Worm (Caenorhabditis elegans) whole organism, L3 larva: Measurements from ENCODE around the gene fbxc-52.

Experiments used
- ama-1 ChIP-seq: fragments of 150-350 bp; optimal IDR thresholded peaks from 2 replicates; lab custom pipeline; 2018
- nfya-1 ChIP-seq: sonication (generic microtip); optimal IDR thresholded peaks from 2 replicates; lab custom pipeline; 2017; ENCODE audit warnings: missing genetic modification characterization, mild to moderate bottlenecking, missing compliant biosample characterization, antibody characterized with exemption, moderate library complexity; ENCODE audit not compliant: insufficient read depth
- nhr-77 ChIP-seq: fragments of 150-350 bp; optimal IDR thresholded peaks from 2 replicates; lab custom pipeline; 2014; ENCODE audit warnings: missing biosample characterization, missing genetic modification characterization

DNA sequence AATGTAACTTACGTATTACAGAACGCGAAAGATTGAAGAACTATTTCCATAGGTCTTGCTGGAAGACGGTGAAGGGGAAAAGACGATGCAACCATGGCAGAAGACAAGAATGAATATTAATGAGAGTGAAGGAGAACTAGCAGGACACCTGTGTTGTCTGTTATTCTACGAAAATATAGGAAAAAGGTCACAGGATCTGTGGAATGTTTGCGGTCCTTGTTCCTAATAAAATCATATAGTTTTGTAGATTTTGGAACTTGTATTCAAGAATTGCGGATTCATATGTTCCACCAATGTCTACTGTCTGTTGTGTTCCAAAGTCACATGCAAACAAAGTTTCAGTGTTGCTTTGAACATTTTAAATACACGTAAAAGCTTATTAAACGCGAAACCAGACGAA lies 35.1 kb downstream of the fbxc-52 start, which contains the start of gene sdz-11:
- TF ChIP-seq nhr-77 (tag; lab: Kevin White, UChicago) = no peak
- no peak for TF ChIP-seq ama-1 (lab: Kevin White, UChicago)
- no peak for TF ChIP-seq nfya-1 (tag; lab: Kevin White, UChicago)
